Worm (Caenorhabditis elegans): Measurements from ENCODE around the gene Y47D7A.7.
A peak's percentile ranks its signal among the peaks of the same experiment; 100 is the strongest.

Y47D7A.7 gene

ce11 chrV:4419767-4420322 lies at the start of gene Y47D7A.7, which contains the start of gene Y47D7A.2:
Y47D7A.7 (minus strand) TSS chrV:4419867.
Y47D7A.2 (plus strand) TSS chrV:4420272.
- TF ChIP-seq peb-1 (tag; optimal IDR thresholded peaks at IDR 0.05) (no peak), nhr-21 (tag; optimal IDR thresholded peaks at IDR 0.05) (no peak), Y55F3AM.14 (GFP tag; optimal IDR thresholded peaks at IDR 0.05) (no peak), aly-2 (tag; optimal IDR thresholded peaks at IDR 0.05) (no peak), nhr-129 (tag; optimal IDR thresholded peaks at IDR 0.05) (no peak), ztf-1 (GFP tag; conservative IDR thresholded peaks at IDR 0.05) (no peak)

ce11 chrV:4454634-4455033 lies 35.0 kb upstream of the Y47D7A.7 start, which contains the start of gene gnrr-5:
gnrr-5 (minus strand) TSS chrV:4454734.
- TF ChIP-seq nhr-11 (tag; optimal IDR thresholded peaks at IDR 0.05) = no peak
- no peak for TF ChIP-seq mdl-1 (tag; optimal IDR thresholded peaks at IDR 0.05)
- no peak for TF ChIP-seq ama-1 (optimal IDR thresholded peaks at IDR 0.05)

- TF ChIP-seq peb-1 (tag; optimal IDR thresholded peaks at IDR 0.05) = no peak
- peak; percentile 49 to 81 for TF ChIP-seq lsy-2 (tag; optimal IDR thresholded peaks at IDR 0.05)
- TF ChIP-seq crh-2 (tag; optimal IDR thresholded peaks at IDR 0.05) = peak; percentile 55
- peak; percentile 13 for TF ChIP-seq sma-3 (GFP tag; optimal IDR thresholded peaks at IDR 0.05)
- TF ChIP-seq gmeb-1 (tag; optimal IDR thresholded peaks at IDR 0.05) = peak; percentile 96
- TF ChIP-seq elt-3 (tag; optimal IDR thresholded peaks at IDR 0.05) = no peak
- no peak for TF ChIP-seq nhr-10 (tag; optimal IDR thresholded peaks at IDR 0.05)
- TF ChIP-seq lin-13 (GFP tag; optimal IDR thresholded peaks at IDR 0.05) = peak; percentile 62
- peak; percentile 31 for TF ChIP-seq nhr-25 (tag; optimal IDR thresholded peaks at IDR 0.05)
- TF ChIP-seq sem-4 (tag; optimal IDR thresholded peaks at IDR 0.05) = peak; percentile 46
- peak; percentile 52 for TF ChIP-seq C34F6.9 (tag; optimal IDR thresholded peaks at IDR 0.05)
- peak; percentile 80 for TF ChIP-seq unc-55 (GFP tag; optimal IDR thresholded peaks at IDR 0.05)
- peak; percentile 32 for TF ChIP-seq Y55F3AM.14 (GFP tag; optimal IDR thresholded peaks at IDR 0.05)
- peak; percentile 53 for TF ChIP-seq fos-1 (tag; optimal IDR thresholded peaks at IDR 0.05)
- peak; percentile 11 for TF ChIP-seq mab-5 (tag; optimal IDR thresholded peaks at IDR 0.05)
These were observed 30.9 kb upstream of the Y47D7A.7 start, which contains the start of gene rft-2 for ce11 chrV:4450523-4451089. rft-2 (minus strand) TSS chrV:4450563.

ce11 chrV:4447637-4448036 lies 28.0 kb upstream of the Y47D7A.7 start:
- TF ChIP-seq nhr-21 (tag; optimal IDR thresholded peaks at IDR 0.05) (no peak), unc-55 (GFP tag; optimal IDR thresholded peaks at IDR 0.05) (no peak), ztf-1 (GFP tag; conservative IDR thresholded peaks at IDR 0.05) (no peak), crh-2 (tag; optimal IDR thresholded peaks at IDR 0.05) (no peak), egl-27 (tag; optimal IDR thresholded peaks at IDR 0.05) (no peak), sma-3 (GFP tag; optimal IDR thresholded peaks at IDR 0.05) (no peak), mdl-1 (tag; optimal IDR thresholded peaks at IDR 0.05) (no peak), lsy-2 (tag; optimal IDR thresholded peaks at IDR 0.05) (no peak), R02D3.7 (tag; optimal IDR thresholded peaks at IDR 0.05) (no peak), nhr-237 (tag; optimal IDR thresholded peaks at IDR 0.05) (no peak), alr-1 (tag; optimal IDR thresholded peaks at IDR 0.05) (no peak), nhr-77 (tag; optimal IDR thresholded peaks at IDR 0.05) (no peak), ztf-4 (tag; optimal IDR thresholded peaks at IDR 0.05) (no peak)

- TF ChIP-seq snpc-4 (tag; optimal IDR thresholded peaks at IDR 0.05) (no peak), aly-2 (tag; optimal IDR thresholded peaks at IDR 0.05) (no peak), fos-1 (tag; optimal IDR thresholded peaks at IDR 0.05) (peak; percentile 58), nhr-129 (tag; optimal IDR thresholded peaks at IDR 0.05) (no peak), nhr-21 (tag; optimal IDR thresholded peaks at IDR 0.05) (no peak), ZK546.5 (tag; optimal IDR thresholded peaks at IDR 0.05) (no peak)
These were observed 23.2 kb upstream of the Y47D7A.7 start, which contains the start of gene rft-1 for ce11 chrV:4442749-4443381. rft-1 (minus strand) TSS chrV:4443223.

- peak; percentile 61 for TF ChIP-seq blmp-1 (tag; optimal IDR thresholded peaks at IDR 0.05; ENCODE audit: insufficient read depth)
- TF ChIP-seq nhr-25 (tag; optimal IDR thresholded peaks at IDR 0.05) = peak; percentile 17
- TF ChIP-seq dmd-4 (tag; optimal IDR thresholded peaks at IDR 0.05) = no peak
- no peak for TF ChIP-seq skn-1 (tag; optimal IDR thresholded peaks at IDR 0.05)
- no peak for TF ChIP-seq nhr-237 (tag; optimal IDR thresholded peaks at IDR 0.05)
These were observed 17.5 kb upstream of the Y47D7A.7 start for ce11 chrV:4437215-4437614.
